Fruit fly (Drosophila melanogaster) whole organism, embryonic: ENCODE data around the gene Tsen34.

Experiments
- Bdp1 ChIP-seq: fragments of 200-800 bp; sonication (Bioruptor generic); optimal IDR thresholded peaks from 3 replicates; lab custom pipeline; 2016; ENCODE audit warnings: missing biosample characterization, missing genetic modification characterization
- C15 ChIP-seq: fragments of 200-800 bp; sonication (Bioruptor generic); IDR thresholded peaks from 3 replicates; pipeline ENCODE4 v1.3.6; 2022; ENCODE audit warnings: missing biosample characterization, missing genetic modification characterization
- CG11398 ChIP-seq: fragments of 200-800 bp; sonication (Bioruptor generic); optimal IDR thresholded peaks from 2 replicates; lab custom pipeline; 2016; ENCODE audit warnings: missing biosample characterization, missing genetic modification characterization
- CG11695 ChIP-seq: fragments of 200-800 bp; sonication (Bioruptor generic); IDR thresholded peaks from 3 replicates; pipeline ENCODE4 v1.3.6; 2022; ENCODE audit warnings: missing biosample characterization, missing genetic modification characterization
- CG12659 ChIP-seq: fragments of 200-800 bp; sonication (Bioruptor generic); optimal IDR thresholded peaks from 3 replicates; lab custom pipeline; 2017; ENCODE audit warnings: mild to moderate bottlenecking, missing biosample characterization, missing genetic modification reagents, missing genetic modification characterization
- CG13123 ChIP-seq: fragments of 200-800 bp; sonication (Bioruptor generic); optimal IDR thresholded peaks from 2 replicates; lab custom pipeline; 2016; ENCODE audit warnings: missing biosample characterization, missing genetic modification characterization
- CG14050 ChIP-seq: fragments of 200-800 bp; sonication (Bioruptor generic); IDR thresholded peaks from 3 replicates; pipeline ENCODE4 v1.3.6; 2022; ENCODE audit warnings: missing biosample characterization, missing genetic modification characterization
- CG17568 ChIP-seq: fragments of 200-800 bp; sonication (Bioruptor generic); optimal IDR thresholded peaks from 2 replicates; lab custom pipeline; 2018; ENCODE audit warnings: missing biosample characterization, mild to moderate bottlenecking, missing genetic modification characterization, moderate library complexity
- CG1832 ChIP-seq: fragments of 200-800 bp; sonication (Bioruptor generic); optimal IDR thresholded peaks from 2 replicates; lab custom pipeline; 2017; ENCODE audit warnings: missing biosample characterization, mild to moderate bottlenecking, missing genetic modification characterization, inconsistent platforms
- CG31388 ChIP-seq: fragments of 200-800 bp; sonication (Bioruptor generic); optimal IDR thresholded peaks from 2 replicates; lab custom pipeline; 2016; ENCODE audit warnings: missing biosample characterization, missing genetic modification characterization
- CG32532 ChIP-seq: fragments of 200-800 bp; sonication (Bioruptor generic); IDR thresholded peaks from 2 replicates; pipeline ENCODE4 v1.3.6; 2022; ENCODE audit warnings: missing biosample characterization, missing genetic modification characterization
- CG3847 ChIP-seq: fragments of 200-800 bp; sonication (Bioruptor generic); IDR thresholded peaks from 2 replicates; pipeline ENCODE4 v1.3.6; 2022; ENCODE audit warnings: missing biosample characterization, missing genetic modification characterization
- CG8478 ChIP-seq: fragments of >200 bp; optimal IDR thresholded peaks from 2 replicates; lab custom pipeline; 2018
- CG8944 ChIP-seq: fragments of 200-800 bp; sonication (Bioruptor generic); optimal IDR thresholded peaks from 3 replicates; lab custom pipeline; 2016; ENCODE audit warnings: missing biosample characterization, missing genetic modification characterization
- CG9797 ChIP-seq: fragments of 200-800 bp; sonication (Bioruptor generic); optimal IDR thresholded peaks from 3 replicates; lab custom pipeline; 2018; ENCODE audit warnings: missing biosample characterization, mild to moderate bottlenecking, missing genetic modification characterization
- CG9932 ChIP-seq: fragments of 200-800 bp; sonication (Bioruptor generic); IDR thresholded peaks from 2 replicates; pipeline ENCODE4 v1.3.6; 2022; ENCODE audit warnings: missing biosample characterization, missing genetic modification characterization
- CHES-1-like ChIP-seq: fragments of 200-800 bp; sonication (Bioruptor generic); optimal IDR thresholded peaks from 2 replicates; lab custom pipeline; 2016; ENCODE audit warnings: missing biosample characterization, missing genetic modification characterization
- CoRest ChIP-seq: fragments of 200-800 bp; sonication (Bioruptor generic); optimal IDR thresholded peaks from 3 replicates; lab custom pipeline; 2018; ENCODE audit warnings: missing biosample characterization, mild to moderate bottlenecking, missing genetic modification characterization, moderate library complexity
- Dek ChIP-seq: fragments of 200-800 bp; sonication (Bioruptor generic); optimal IDR thresholded peaks from 3 replicates; lab custom pipeline; 2019; ENCODE audit warnings: missing biosample characterization, mild to moderate bottlenecking, missing genetic modification characterization, moderate library complexity
- H15 ChIP-seq: fragments of 200-800 bp; sonication (Bioruptor generic); IDR thresholded peaks from 3 replicates; pipeline ENCODE4 v1.3.6; 2022; ENCODE audit warnings: missing biosample characterization, missing genetic modification characterization
- HLH3B ChIP-seq: fragments of 200-800 bp; sonication (Bioruptor generic); IDR thresholded peaks from 2 replicates; pipeline ENCODE4 v1.3.6; 2022; ENCODE audit warnings: missing biosample characterization, missing genetic modification characterization
- Lpt ChIP-seq: fragments of >200 bp; optimal IDR thresholded peaks from 2 replicates; lab custom pipeline; 2018; ENCODE audit warnings: missing biosample characterization, missing genetic modification characterization
- MTF-1 ChIP-seq: fragments of 200-800 bp; sonication (Bioruptor generic); optimal IDR thresholded peaks from 2 replicates; lab custom pipeline; 2018; ENCODE audit warnings: missing biosample characterization, mild to moderate bottlenecking, missing genetic modification characterization, borderline replicate concordance
- Med ChIP-seq: fragments of 200-800 bp; sonication (Bioruptor generic); peaks from one replicate; lab custom pipeline; 2016; ENCODE audit warnings: missing biosample characterization, missing genetic modification characterization, mild to moderate bottlenecking, inconsistent platforms, moderate library complexity
- Pdp1 ChIP-seq, 2 experiments: fragments of 200-800 bp; sonication (Bioruptor generic); optimal IDR thresholded peaks; 3 replicates each; lab custom pipeline; 2016; ENCODE audit warnings: missing biosample characterization in 2 of 2, missing genetic modification characterization in 2 of 2, mild to moderate bottlenecking in 1 of 2, moderate library complexity in 1 of 2
- Spps ChIP-seq: fragments of 200-800 bp; sonication (Bioruptor generic); optimal IDR thresholded peaks from 2 replicates; lab custom pipeline; 2018; ENCODE audit warnings: missing biosample characterization, mild to moderate bottlenecking, missing genetic modification characterization
- Stat92E ChIP-seq, 3 experiments: fragments of >200 bp in 2 of 3; fragments of 200-800 bp in 1 of 3; sonication (Bioruptor generic) in 1 of 3; optimal IDR thresholded peaks; 2 replicates each; lab custom pipeline; 2017 to 2019; ENCODE audit warnings: missing biosample characterization in 3 of 3, missing genetic modification characterization in 3 of 3, mild to moderate bottlenecking in 1 of 3, moderate library complexity in 1 of 3
- ap ChIP-seq: fragments of 200-800 bp; sonication (Bioruptor generic); IDR thresholded peaks from 2 replicates; pipeline ENCODE4 v1.3.6; 2022; ENCODE audit warnings: missing biosample characterization, missing genetic modification characterization
- ash1 ChIP-seq: fragments of 200-800 bp; sonication (Bioruptor generic); optimal IDR thresholded peaks from 2 replicates; lab custom pipeline; 2018; ENCODE audit warnings: missing biosample characterization, mild to moderate bottlenecking, missing genetic modification characterization
- az2 ChIP-seq: fragments of 200-800 bp; sonication (Bioruptor generic); optimal IDR thresholded peaks from 3 replicates; lab custom pipeline; 2016; ENCODE audit warnings: missing biosample characterization, missing genetic modification characterization
- bab2 ChIP-seq: fragments of 200-800 bp; sonication (Bioruptor generic); optimal IDR thresholded peaks from 2 replicates; lab custom pipeline; 2016; ENCODE audit warnings: missing biosample characterization, missing genetic modification characterization
- bigmax ChIP-seq: fragments of 200-800 bp; sonication (Bioruptor generic); optimal IDR thresholded peaks from 2 replicates; lab custom pipeline; 2018; ENCODE audit warnings: missing biosample characterization, mild to moderate bottlenecking, missing genetic modification characterization
- bsh ChIP-seq, 2 experiments: fragments of 200-800 bp; sonication (Bioruptor generic); optimal IDR thresholded peaks; 2 replicates each; lab custom pipeline; 2017 to 2018; ENCODE audit warnings: mild to moderate bottlenecking in 2 of 2, missing biosample characterization in 2 of 2, missing genetic modification characterization in 2 of 2, moderate library complexity in 1 of 2
- chinmo ChIP-seq: fragments of 200-800 bp; sonication (Bioruptor generic); IDR thresholded peaks from 4 replicates; pipeline ENCODE4 v1.3.6; 2022; ENCODE audit warnings: missing biosample characterization, missing genetic modification characterization; ENCODE audit not compliant: partially characterized antibody
- ci ChIP-seq: fragments of 200-800 bp; sonication (Bioruptor generic); IDR thresholded peaks from 3 replicates; pipeline ENCODE4 v1.3.6; 2022; ENCODE audit warnings: missing biosample characterization, missing genetic modification characterization
- crp ChIP-seq, 2 experiments: fragments of 200-800 bp; sonication (Bioruptor generic); optimal IDR thresholded peaks; 2 replicates in 1 of 2; 3 replicates in 1 of 2; lab custom pipeline; 2017; ENCODE audit warnings: missing biosample characterization in 2 of 2, missing genetic modification characterization in 2 of 2, mild to moderate bottlenecking in 1 of 2, moderate library complexity in 1 of 2
- da ChIP-seq: fragments of 200-800 bp; sonication (Bioruptor generic); optimal IDR thresholded peaks from 2 replicates; lab custom pipeline; 2016; ENCODE audit warnings: missing biosample characterization, missing genetic modification characterization
- dm ChIP-seq: fragments of 200-800 bp; sonication (Bioruptor generic); optimal IDR thresholded peaks from 3 replicates; lab custom pipeline; 2016; ENCODE audit warnings: missing biosample characterization, missing genetic modification characterization
- h ChIP-seq: fragments of >200 bp; optimal IDR thresholded peaks from 2 replicates; lab custom pipeline; 2017
- hbn ChIP-seq: fragments of 200-800 bp; sonication (Bioruptor generic); IDR thresholded peaks from 2 replicates; pipeline ENCODE4 v1.3.6; 2022; ENCODE audit warnings: missing biosample characterization, missing genetic modification characterization; ENCODE audit not compliant: partially characterized antibody
- insv ChIP-seq, 2 experiments: fragments of 200-800 bp; sonication (Bioruptor generic); optimal IDR thresholded peaks; 3 replicates each; lab custom pipeline; 2016 to 2018; ENCODE audit warnings: missing biosample characterization in 2 of 2, missing genetic modification characterization in 2 of 2
- jing ChIP-seq: fragments of 200-800 bp; sonication (Bioruptor generic); optimal IDR thresholded peaks from 2 replicates; lab custom pipeline; 2018; ENCODE audit warnings: missing biosample characterization, mild to moderate bottlenecking, missing genetic modification characterization
- lbe ChIP-seq: fragments of 200-800 bp; sonication (Bioruptor generic); optimal IDR thresholded peaks from 2 replicates; lab custom pipeline; 2016; ENCODE audit warnings: missing biosample characterization, mild to moderate bottlenecking, missing genetic modification characterization
- org-1 ChIP-seq: fragments of 200-800 bp; sonication (Bioruptor generic); optimal IDR thresholded peaks from 2 replicates; lab custom pipeline; 2017; ENCODE audit warnings: missing biosample characterization, missing genetic modification characterization
- otp ChIP-seq: fragments of 200-800 bp; sonication (Bioruptor generic); IDR thresholded peaks from 3 replicates; pipeline ENCODE4, ENCODE4 v1.3.6; 2022; ENCODE audit warnings: missing biosample characterization, missing genetic modification characterization
- phol ChIP-seq: fragments of 200-800 bp; sonication (Bioruptor generic); optimal IDR thresholded peaks from 3 replicates; lab custom pipeline; 2018; ENCODE audit warnings: missing biosample characterization, mild to moderate bottlenecking, missing genetic modification characterization, moderate library complexity
- stwl ChIP-seq: fragments of 200-800 bp; sonication (Bioruptor generic); optimal IDR thresholded peaks from 3 replicates; lab custom pipeline; 2018; ENCODE audit warnings: missing biosample characterization, mild to moderate bottlenecking, missing genetic modification characterization, moderate library complexity
- tgo ChIP-seq: fragments of 200-800 bp; sonication (Bioruptor generic); IDR thresholded peaks from 3 replicates; pipeline ENCODE4 v1.3.6; 2022; ENCODE audit warnings: missing biosample characterization, missing genetic modification characterization
- toy ChIP-seq: fragments of 200-800 bp; sonication (Bioruptor generic); IDR thresholded peaks from 2 replicates; pipeline ENCODE4 v1.3.6; 2022; ENCODE audit warnings: missing biosample characterization, missing genetic modification characterization
- trem ChIP-seq: fragments of 200-800 bp; optimal IDR thresholded peaks from 3 replicates; lab custom pipeline; 2019; ENCODE audit warnings: missing biosample characterization, mild to moderate bottlenecking, missing genetic modification characterization, moderate library complexity

Gene Tsen34

dm6 chr3L:14759097-14759795 lies 2.4 kb downstream of the Tsen34 start (continued):
- TF ChIP-seq chinmo (GFP tag; lab: Robert Waterston, UW) (peak; percentile 89; the same call in 3 of the 4 replicates), az2 (GFP tag; lab: Kevin White, UChicago) (peak; percentile 99), ash1 (peak; percentile 95), ci (GFP tag; lab: Robert Waterston, UW) (peak; percentile 99), Pdp1 (GFP tag; optimal IDR thresholded peaks at IDR 0.05; lab: Kevin White, UChicago) (peak; percentile 98 to 99), CG31388 (GFP tag; lab: Kevin White, UChicago) (peak; percentile 98), CG8944 (GFP tag; lab: Kevin White, UChicago) (peak; percentile 98), jing (GFP tag; lab: Kevin White, UChicago) (peak; percentile 99), CG14050 (GFP tag; lab: Robert Waterston, UW) (peak; percentile 99), trem (tag; lab: Kevin White, UChicago) (peak; percentile 98), CHES-1-like (GFP tag; lab: Kevin White, UChicago) (peak; percentile 99), Med (GFP tag; lab: Kevin White, UChicago) (peak; percentile 100), Lpt (GFP tag; lab: Kevin White, UChicago) (no peak), CoRest (peak; percentile 100), CG9932 (GFP tag; lab: Robert Waterston, UW) (peak; percentile 100), ap (GFP tag; lab: Robert Waterston, UW) (peak; percentile 98), da (peak; percentile 98), Spps (tag; lab: Kevin White, UChicago) (peak; percentile 99), bsh (GFP tag; optimal IDR thresholded peaks at IDR 0.05; lab: Kevin White, UChicago) (peak; percentile 99 to 100), H15 (GFP tag; lab: Robert Waterston, UW) (peak; percentile 99), bab2 (GFP tag; lab: Kevin White, UChicago) (peak; percentile 99), lbe (peak; percentile 98), stwl (peak; percentile 72), CG17568 (GFP tag; lab: Kevin White, UChicago) (peak; percentile 99), dm (GFP tag; lab: Kevin White, UChicago) (peak; percentile 97), C15 (GFP tag; lab: Robert Waterston, UW) (peak; percentile 99), bigmax (peak; percentile 24), CG3847 (GFP tag; lab: Robert Waterston, UW) (peak; percentile 100), otp (peak; percentile 99), CG11695 (GFP tag; lab: Robert Waterston, UW) (peak; percentile 100), crp (GFP tag; optimal IDR thresholded peaks at IDR 0.05; lab: Kevin White, UChicago) (peak; percentile 22 to 79), CG9797 (peak; percentile 73), MTF-1 (GFP tag; lab: Kevin White, UChicago) (peak; percentile 98), CG1832 (GFP tag; lab: Kevin White, UChicago) (peak; percentile 11), CG13123 (peak; percentile 98), Stat92E (GFP tag; optimal IDR thresholded peaks at IDR 0.05; lab: Kevin White, UChicago) (peak in 1 of 3 experiments; percentile 99), tgo (peak; percentile 100), CG8478 (lab: Kevin White, UChicago) (no peak), Bdp1 (GFP tag; lab: Kevin White, UChicago) (peak; percentile 95), h (lab: Kevin White, UChicago) (no peak), phol (tag; lab: Kevin White, UChicago) (peak; percentile 100), CG12659 (peak; percentile 100), hbn (no peak), org-1 (GFP tag; lab: Kevin White, UChicago) (peak; percentile 100), HLH3B (GFP tag; lab: Robert Waterston, UW) (peak; percentile 99), CG32532 (peak; percentile 100), insv (GFP tag; optimal IDR thresholded peaks at IDR 0.05; lab: Kevin White, UChicago) (peak; percentile 69 to 91), Dek (tag; lab: Kevin White, UChicago) (peak; percentile 100), toy (GFP tag; lab: Robert Waterston, UW) (peak; percentile 99), CG11398 (peak; percentile 98)
